Fruit fly (Drosophila melanogaster) whole organism, embryonic: ENCODE results near the gene Shmt.

Experiments used
- ATbp ChIP-seq: fragments of 200-800 bp; sonication (Bioruptor generic); optimal IDR thresholded peaks from 2 replicates; lab custom pipeline; 2017; ENCODE audit warnings: missing biosample characterization, mild to moderate bottlenecking, missing genetic modification characterization, missing genetic modification reagents
- CG10959 ChIP-seq: fragments of 200-800 bp; sonication (Bioruptor generic); IDR thresholded peaks from 2 replicates; pipeline ENCODE4 v1.3.6; 2022; ENCODE audit warnings: missing biosample characterization, missing genetic modification characterization
- CG11560 ChIP-seq: fragments of 200-800 bp; sonication (Bioruptor generic); IDR thresholded peaks from 3 replicates; pipeline ENCODE4 v1.3.6; 2022; ENCODE audit warnings: missing biosample characterization, missing genetic modification characterization
- CG1233 ChIP-seq: fragments of 200-800 bp; sonication (Bioruptor generic); optimal IDR thresholded peaks from 4 replicates; lab custom pipeline; 2018; ENCODE audit warnings: missing biosample characterization, mild to moderate bottlenecking, missing genetic modification characterization
- CG12942 ChIP-seq: fragments of 200-800 bp; sonication (Bioruptor generic); optimal IDR thresholded peaks from 3 replicates; lab custom pipeline; 2016; ENCODE audit warnings: missing biosample characterization, missing genetic modification characterization
- CG13287 ChIP-seq: fragments of 200-800 bp; sonication (Bioruptor generic); IDR thresholded peaks from 2 replicates; pipeline ENCODE4 v1.3.6; 2022; ENCODE audit warnings: missing biosample characterization, missing genetic modification characterization; ENCODE audit not compliant: partially characterized antibody
- CG13624 ChIP-seq: fragments of 200-800 bp; sonication (Bioruptor generic); optimal IDR thresholded peaks from 2 replicates; lab custom pipeline; 2016; ENCODE audit warnings: missing biosample characterization, missing genetic modification characterization
- CG14441 ChIP-seq: fragments of 200-800 bp; sonication (Bioruptor generic); IDR thresholded peaks from 2 replicates; pipeline ENCODE4 v1.3.6; 2022; ENCODE audit warnings: missing biosample characterization, missing genetic modification characterization
- CG17359 ChIP-seq: fragments of 200-800 bp; sonication (Bioruptor generic); optimal IDR thresholded peaks from 3 replicates; lab custom pipeline; 2018; ENCODE audit warnings: missing biosample characterization, mild to moderate bottlenecking, missing genetic modification characterization, moderate library complexity
- CG17385 ChIP-seq: fragments of 200-800 bp; sonication (Bioruptor generic); optimal IDR thresholded peaks from 3 replicates; lab custom pipeline; 2018; ENCODE audit warnings: missing biosample characterization, mild to moderate bottlenecking, missing genetic modification characterization
- CG1792 ChIP-seq: fragments of 200-800 bp; sonication (Bioruptor generic); optimal IDR thresholded peaks from 2 replicates; lab custom pipeline; 2016; ENCODE audit warnings: missing biosample characterization, missing genetic modification characterization
- CG2116 ChIP-seq: fragments of 200-800 bp; sonication (Bioruptor generic); optimal IDR thresholded peaks from 3 replicates; lab custom pipeline; 2018; ENCODE audit warnings: missing biosample characterization, mild to moderate bottlenecking, missing genetic modification characterization
- CG30403 ChIP-seq: fragments of 200-800 bp; sonication (Bioruptor generic); optimal IDR thresholded peaks from 3 replicates; lab custom pipeline; 2016; ENCODE audit warnings: missing biosample characterization, missing genetic modification characterization
- CG33213 ChIP-seq: fragments of 200-800 bp; sonication (Bioruptor generic); optimal IDR thresholded peaks from 3 replicates; lab custom pipeline; 2016; ENCODE audit warnings: missing biosample characterization, missing genetic modification characterization
- CG4730 ChIP-seq: fragments of 200-800 bp; sonication (Bioruptor generic); IDR thresholded peaks from 2 replicates; pipeline ENCODE4 v1.3.6; 2022; ENCODE audit warnings: missing biosample characterization, missing genetic modification characterization
- CG6272 ChIP-seq: fragments of 200-800 bp; sonication (Bioruptor generic); IDR thresholded peaks from 2 replicates; pipeline ENCODE4 v1.3.6; 2022; ENCODE audit warnings: missing biosample characterization, missing genetic modification characterization
- CG6791 ChIP-seq: fragments of 200-800 bp; sonication (Bioruptor generic); IDR thresholded peaks from 3 replicates; pipeline ENCODE4 v1.3.6; 2022; ENCODE audit warnings: missing biosample characterization, missing genetic modification characterization; ENCODE audit not compliant: partially characterized antibody
- CG7372 ChIP-seq: fragments of 200-800 bp; sonication (Bioruptor generic); IDR thresholded peaks from 2 replicates; pipeline ENCODE4 v1.3.6; 2022; ENCODE audit warnings: missing biosample characterization, missing genetic modification characterization
- CG8290 ChIP-seq, 3 experiments: fragments of 200-800 bp; sonication (Bioruptor generic); optimal IDR thresholded peaks; 2 replicates each; lab custom pipeline; 2016 to 2019; ENCODE audit warnings: missing biosample characterization in 3 of 3, missing genetic modification characterization in 3 of 3, mild to moderate bottlenecking in 2 of 3, moderate library complexity in 1 of 3
- CG9727 ChIP-seq: fragments of 200-800 bp; sonication (Bioruptor generic); optimal IDR thresholded peaks from 3 replicates; lab custom pipeline; 2017; ENCODE audit warnings: missing biosample characterization, mild to moderate bottlenecking, missing genetic modification characterization
- Camta ChIP-seq: fragments of 200-800 bp; sonication (Bioruptor generic); optimal IDR thresholded peaks from 2 replicates; lab custom pipeline; 2016; ENCODE audit warnings: missing biosample characterization, missing genetic modification characterization
- Dp ChIP-seq: fragments of 200-800 bp; sonication (Bioruptor generic); optimal IDR thresholded peaks from 2 replicates; lab custom pipeline; 2018; ENCODE audit warnings: missing biosample characterization, mild to moderate bottlenecking, missing genetic modification characterization, moderate library complexity
- E2f1 ChIP-seq: fragments of 200-800 bp; sonication (Bioruptor generic); IDR thresholded peaks from 2 replicates; pipeline ENCODE4 v1.3.6; 2022; ENCODE audit warnings: missing biosample characterization, missing genetic modification characterization
- GATAe ChIP-seq: fragments of 200-800 bp; sonication (Bioruptor generic); conservative IDR thresholded peaks from 2 replicates; pipeline ENCODE4 v1.3.6; 2022; ENCODE audit warnings: missing biosample characterization, missing genetic modification characterization
- HLHmδ ChIP-seq: fragments of 200-800 bp; sonication (Bioruptor generic); optimal IDR thresholded peaks from 2 replicates; lab custom pipeline; 2018; ENCODE audit warnings: missing biosample characterization, mild to moderate bottlenecking, missing genetic modification characterization, moderate library complexity
- Max ChIP-seq: fragments of 200-800 bp; sonication (Bioruptor generic); optimal IDR thresholded peaks from 2 replicates; lab custom pipeline; 2016; ENCODE audit warnings: missing biosample characterization, mild to moderate bottlenecking, missing genetic modification characterization
- Meics ChIP-seq: fragments of 200-800 bp; sonication (Bioruptor generic); optimal IDR thresholded peaks from 2 replicates; lab custom pipeline; 2017; ENCODE audit warnings: missing biosample characterization, mild to moderate bottlenecking, missing genetic modification characterization
- Myb ChIP-seq: fragments of 200-800 bp; sonication (Bioruptor generic); optimal IDR thresholded peaks from 2 replicates; lab custom pipeline; 2016; ENCODE audit warnings: missing biosample characterization, missing genetic modification characterization
- Nf-YB ChIP-seq: fragments of 200-800 bp; sonication (Bioruptor generic); optimal IDR thresholded peaks from 3 replicates; lab custom pipeline; 2019; ENCODE audit warnings: missing biosample characterization, mild to moderate bottlenecking, missing genetic modification characterization, moderate library complexity
- Oaz ChIP-seq: fragments of 200-800 bp; sonication (Bioruptor generic); IDR thresholded peaks from 2 replicates; pipeline ENCODE4 v1.3.6; 2022; ENCODE audit warnings: missing biosample characterization, missing genetic modification characterization
- Usf ChIP-seq: fragments of 200-800 bp; sonication (Bioruptor generic); optimal IDR thresholded peaks from 2 replicates; lab custom pipeline; 2017; ENCODE audit warnings: missing genotype, missing biosample characterization, missing genetic modification characterization
- da ChIP-seq: fragments of 200-800 bp; sonication (Bioruptor generic); optimal IDR thresholded peaks from 2 replicates; lab custom pipeline; 2016; ENCODE audit warnings: missing biosample characterization, missing genetic modification characterization
- dati ChIP-seq: fragments of 200-800 bp; sonication (Bioruptor generic); IDR thresholded peaks from 2 replicates; pipeline ENCODE4 v1.3.6; 2022; ENCODE audit warnings: missing biosample characterization, missing genetic modification characterization
- disco-r ChIP-seq: fragments of 200-800 bp; sonication (Bioruptor generic); optimal IDR thresholded peaks from 2 replicates; lab custom pipeline; 2016; ENCODE audit warnings: missing biosample characterization, missing genetic modification characterization
- dmrt11E ChIP-seq: fragments of 200-800 bp; sonication (Bioruptor generic); optimal IDR thresholded peaks from 3 replicates; lab custom pipeline; 2018; ENCODE audit warnings: missing biosample characterization, mild to moderate bottlenecking, missing genetic modification characterization, moderate library complexity
- dysf ChIP-seq: fragments of 200-800 bp; sonication (Bioruptor generic); IDR thresholded peaks from 3 replicates; pipeline ENCODE4 v1.3.6; 2022; ENCODE audit warnings: missing biosample characterization, missing genetic modification characterization
- insv ChIP-seq, 2 experiments: fragments of 200-800 bp; sonication (Bioruptor generic); optimal IDR thresholded peaks; 3 replicates each; lab custom pipeline; 2016 to 2018; ENCODE audit warnings: missing biosample characterization in 2 of 2, missing genetic modification characterization in 2 of 2
- ken ChIP-seq: fragments of 200-800 bp; sonication (Bioruptor generic); IDR thresholded peaks from 3 replicates; pipeline ENCODE4 v1.3.6; 2022; ENCODE audit warnings: missing biosample characterization, missing genetic modification characterization
- lab ChIP-seq: fragments of 200-800 bp; sonication (Bioruptor generic); optimal IDR thresholded peaks from 3 replicates; lab custom pipeline; 2017; ENCODE audit warnings: missing biosample characterization, missing genetic modification characterization, mild to moderate bottlenecking, moderate library complexity, missing genetic modification reagents
- lilli ChIP-seq: fragments of 200-800 bp; sonication (Bioruptor generic); optimal IDR thresholded peaks from 3 replicates; lab custom pipeline; 2016; ENCODE audit warnings: missing biosample characterization, missing genetic modification characterization
- mam ChIP-seq: fragments of 200-800 bp; sonication (Bioruptor generic); optimal IDR thresholded peaks from 3 replicates; lab custom pipeline; 2016; ENCODE audit warnings: missing biosample characterization, missing genetic modification characterization
- nmo ChIP-seq: fragments of 200-800 bp; sonication (Bioruptor generic); optimal IDR thresholded peaks from 2 replicates; lab custom pipeline; 2018; ENCODE audit warnings: missing biosample characterization, mild to moderate bottlenecking, missing genetic modification characterization, moderate library complexity
- ranshi ChIP-seq: fragments of 200-800 bp; sonication (Bioruptor generic); IDR thresholded peaks from 2 replicates; pipeline ENCODE4 v1.3.6; 2022; ENCODE audit warnings: missing biosample characterization, missing genetic modification characterization
- run ChIP-seq: fragments of 200-800 bp; sonication (Bioruptor generic); optimal IDR thresholded peaks from 3 replicates; lab custom pipeline; 2018; ENCODE audit warnings: missing biosample characterization, mild to moderate bottlenecking, missing genetic modification characterization
- schlank ChIP-seq: fragments of 200-800 bp; sonication (Bioruptor generic); optimal IDR thresholded peaks from 2 replicates; lab custom pipeline; 2018; ENCODE audit warnings: missing biosample characterization, mild to moderate bottlenecking, missing genetic modification characterization
- sob ChIP-seq: fragments of 200-800 bp; sonication (Bioruptor generic); IDR thresholded peaks from 2 replicates; pipeline ENCODE4 v1.3.6; 2022; ENCODE audit warnings: missing biosample characterization, missing genetic modification characterization
- sug ChIP-seq: fragments of 200-800 bp; optimal IDR thresholded peaks from 2 replicates; lab custom pipeline; 2019; ENCODE audit warnings: missing biosample characterization, mild to moderate bottlenecking, missing genetic modification characterization, moderate library complexity
- tll ChIP-seq, 2 experiments: fragments of 200-800 bp in 1 of 2; fragments of >200 bp in 1 of 2; sonication (Bioruptor generic) in 1 of 2; optimal IDR thresholded peaks; 2 replicates each; lab custom pipeline; 2017 to 2019; ENCODE audit warnings: missing biosample characterization in 2 of 2, missing genetic modification characterization in 2 of 2, mild to moderate bottlenecking in 1 of 2, moderate library complexity in 1 of 2
- zen2 ChIP-seq: fragments of 200-800 bp; sonication (Bioruptor generic); IDR thresholded peaks from 3 replicates; pipeline ENCODE4 v1.3.6; 2022; ENCODE audit warnings: missing biosample characterization, missing genetic modification characterization; ENCODE audit not compliant: partially characterized antibody
- zfh1 ChIP-seq: fragments of 200-800 bp; sonication (Bioruptor generic); IDR thresholded peaks from 3 replicates; pipeline ENCODE4 v1.3.6; 2022; ENCODE audit warnings: missing biosample characterization, missing genetic modification characterization

Shmt gene

DNA sequence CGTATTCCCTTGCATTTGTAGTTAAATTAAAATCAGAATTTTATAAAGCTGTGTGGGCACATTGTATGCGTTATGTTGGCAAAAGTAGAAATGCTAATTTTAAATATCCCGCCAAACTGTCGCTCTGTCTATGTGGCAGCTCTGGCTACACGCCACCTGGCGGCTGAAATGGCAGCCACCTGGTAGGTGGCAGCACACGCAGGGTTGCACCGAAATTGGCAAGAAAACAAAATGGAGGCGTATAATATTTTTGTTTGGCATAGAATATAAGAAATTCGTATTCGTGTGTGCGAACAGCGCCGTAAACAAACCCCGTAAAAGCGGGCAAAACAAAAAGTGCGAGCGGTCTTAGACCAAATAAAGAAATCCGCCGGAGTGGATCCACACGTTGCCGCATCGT is 8.7 kb downstream of the Shmt start, which contains the start of gene CG12236 (continued):
- TF ChIP-seq schlank (tag; lab: Kevin White, UChicago): no peak
- TF ChIP-seq CG1792 (GFP tag; lab: Kevin White, UChicago): no peak
- peak; percentile 30 for TF ChIP-seq CG30403 (GFP tag; lab: Kevin White, UChicago)
- TF ChIP-seq insv (GFP tag; optimal IDR thresholded peaks at IDR 0.05; lab: Kevin White, UChicago): peak in 1 of 2 experiments; percentile 68
- peak; percentile 90 for TF ChIP-seq Myb
- peak; percentile 47 for TF ChIP-seq CG14441 (GFP tag; lab: Robert Waterston, UW)
- peak; percentile 71 for TF ChIP-seq lab
- peak; percentile 49 for TF ChIP-seq lilli (GFP tag; lab: Kevin White, UChicago)
- TF ChIP-seq CG13624 (GFP tag; lab: Kevin White, UChicago): peak; percentile 51
- peak; percentile 49 for TF ChIP-seq mam (GFP tag; lab: Kevin White, UChicago)
- no peak for TF ChIP-seq CG6272
- peak; percentile 5 for TF ChIP-seq Usf (GFP tag; lab: Kevin White, UChicago)
- peak; percentile 28; the same call in 1 of the 2 replicates for TF ChIP-seq E2f1 (GFP tag; lab: Robert Waterston, UW)
- TF ChIP-seq GATAe (GFP tag; lab: Robert Waterston, UW): no peak
- TF ChIP-seq sob (GFP tag; lab: Robert Waterston, UW): peak; percentile 66
- TF ChIP-seq CG17359 (tag; lab: Kevin White, UChicago): peak; percentile 32
- TF ChIP-seq zen2: no peak
- TF ChIP-seq ATbp (GFP tag; lab: Kevin White, UChicago): peak; percentile 15
- TF ChIP-seq CG1233 (GFP tag; lab: Kevin White, UChicago): peak; percentile 23
- TF ChIP-seq dmrt11E (tag; lab: Kevin White, UChicago): peak; percentile 29
- no peak for TF ChIP-seq Oaz (GFP tag; lab: Robert Waterston, UW)
- TF ChIP-seq dati: no peak
- TF ChIP-seq CG7372: no peak
- TF ChIP-seq CG4730 (GFP tag; lab: Robert Waterston, UW): no peak
- TF ChIP-seq CG13287 (GFP tag; lab: Robert Waterston, UW): peak; percentile 50; the same call in 1 of the 2 replicates
- TF ChIP-seq HLHmδ: peak; percentile 38
- peak; percentile 37 for TF ChIP-seq Camta
- TF ChIP-seq CG9727: peak; percentile 51
- peak; percentile 20 for TF ChIP-seq Max (GFP tag; lab: Kevin White, UChicago)
- no peak for TF ChIP-seq tll (GFP tag; optimal IDR thresholded peaks at IDR 0.05; lab: Kevin White, UChicago)
- no peak for TF ChIP-seq CG12942 (GFP tag; lab: Kevin White, UChicago)
- TF ChIP-seq CG6791 (GFP tag; lab: Robert Waterston, UW): peak; percentile 59; the same call in 2 of the 3 replicates
- peak; percentile 75 for TF ChIP-seq CG8290 (GFP tag; optimal IDR thresholded peaks at IDR 0.05; lab: Kevin White, UChicago)
- peak in 1 of 2 experiments; percentile 83 for TF ChIP-seq CG8290 (tag; optimal IDR thresholded peaks at IDR 0.05; lab: Kevin White, UChicago)
- TF ChIP-seq CG2116: peak; percentile 99
- peak; percentile 47; the same call in 1 of the 3 replicates for TF ChIP-seq ken
- TF ChIP-seq ranshi (GFP tag; lab: Robert Waterston, UW): peak; percentile 42; the same call in 1 of the 2 replicates
- TF ChIP-seq dysf (GFP tag; lab: Robert Waterston, UW): 0 out of 3 replicates have a peak, but pooled peaks have one; percentile 24
- peak; percentile 59; the same call in 2 of the 3 replicates for TF ChIP-seq zfh1
- TF ChIP-seq nmo (GFP tag; lab: Kevin White, UChicago): peak; percentile 66
- peak; percentile 67 for TF ChIP-seq CG33213 (GFP tag; lab: Kevin White, UChicago)
- TF ChIP-seq da (GFP tag; lab: Kevin White, UChicago): peak; percentile 58
- peak; percentile 40 for TF ChIP-seq CG17385 (GFP tag; lab: Kevin White, UChicago)
- peak; percentile 97 for TF ChIP-seq Dp (GFP tag; lab: Kevin White, UChicago)
- TF ChIP-seq Meics (GFP tag; lab: Kevin White, UChicago): peak; percentile 54
- TF ChIP-seq disco-r: peak; percentile 2
- peak; percentile 67 for TF ChIP-seq sug
- no peak for TF ChIP-seq run (tag; lab: Kevin White, UChicago)
- TF ChIP-seq CG10959 (GFP tag; lab: Robert Waterston, UW): peak; percentile 49; the same call in 1 of the 2 replicates
- TF ChIP-seq CG11560 (tag; lab: Robert Waterston, UW): 0 out of 3 replicates have a peak, but pooled peaks have one; percentile 50
- TF ChIP-seq Nf-YB (GFP tag; lab: Kevin White, UChicago): peak; percentile 23
